ENCODE assay signal across 3 fruit fly cellular contexts in the genomic region with DNA sequence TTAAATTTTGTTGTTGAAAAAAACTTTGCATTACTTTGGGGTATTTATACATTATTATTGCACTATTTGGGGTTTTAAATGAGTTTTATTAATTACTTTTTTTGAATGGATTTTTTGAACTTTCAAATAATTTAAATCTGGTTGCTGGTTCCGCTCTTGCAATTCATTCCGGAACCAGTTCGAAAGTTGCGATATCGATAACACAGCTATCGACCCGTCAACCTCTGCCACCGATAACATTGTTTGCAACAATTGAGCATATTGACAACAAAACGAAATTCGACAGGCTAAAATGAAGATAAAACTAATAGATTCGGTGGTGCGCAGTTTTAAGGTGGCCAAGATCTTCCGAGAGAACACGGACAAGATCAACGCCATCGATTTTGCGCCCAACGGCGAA.
TF ChIP-seq lines count a peak whose summit lies in the region.

A gene (plus strand): TSS at position 227 of the 400 bp plus-strand sequence.

- no peak for TF ChIP-seq CTCF in whole organism, embryonic (GFP tag; optimal IDR thresholded peaks at IDR 0.05; lab: Kevin White, UChicago)

TF ChIP-seq in whole organism, adult, 20 proteins besides CTCF, POLR2A, EP300 and RAD21:
- no peak for TF ChIP-seq CG14711 (tag; optimal IDR thresholded peaks at IDR 0.05; lab: Kevin White, UChicago)
- peak; percentile 56 for TF ChIP-seq bab1 (GFP tag; optimal IDR thresholded peaks at IDR 0.05; lab: Kevin White, UChicago)

TF ChIP-seq in whole organism, embryonic, 481 proteins besides CTCF, POLR2A, EP300 and RAD21 (continues in another document):
- TF ChIP-seq Bdp1 (GFP tag; optimal IDR thresholded peaks at IDR 0.05; lab: Kevin White, UChicago): no peak
- TF ChIP-seq Dip3 (GFP tag; optimal IDR thresholded peaks at IDR 0.05; lab: Kevin White, UChicago): no peak
- no peak for TF ChIP-seq unpg (GFP tag; optimal IDR thresholded peaks at IDR 0.05; lab: Kevin White, UChicago)
- peak; percentile 7 for TF ChIP-seq Ets97D (GFP tag; optimal IDR thresholded peaks at IDR 0.05; lab: Kevin White, UChicago)
- no peak for TF ChIP-seq Ravus (GFP tag; IDR thresholded peaks at IDR 0.05; lab: Robert Waterston, UW)
- no peak for TF ChIP-seq CG30403 (GFP tag; optimal IDR thresholded peaks at IDR 0.05; lab: Kevin White, UChicago)
- TF ChIP-seq tna (GFP tag; IDR thresholded peaks at IDR 0.05; lab: Robert Waterston, UW; ENCODE audit: partially characterized antibody): peak; percentile 83
- TF ChIP-seq vvl (GFP tag; IDR thresholded peaks at IDR 0.05; lab: Robert Waterston, UW): 0 out of 2 replicates have a peak, but pooled peaks have one; percentile 12
- peak; percentile 6 for TF ChIP-seq CG4617 (GFP tag; optimal IDR thresholded peaks at IDR 0.05; lab: Kevin White, UChicago; ENCODE audit: borderline replicate concordance)
- TF ChIP-seq CG14860 (GFP tag; IDR thresholded peaks at IDR 0.05; lab: Robert Waterston, UW; ENCODE audit: partially characterized antibody): peak; percentile 62
- TF ChIP-seq Dfd (GFP tag; optimal IDR thresholded peaks at IDR 0.05; lab: Kevin White, UChicago): no peak
- TF ChIP-seq Trl (optimal IDR thresholded peaks at IDR 0.05; lab: Kevin White, UChicago): no peak
- TF ChIP-seq Trl (GFP tag; optimal IDR thresholded peaks at IDR 0.05; lab: Kevin White, UChicago): no peak
- no peak for TF ChIP-seq CG8944 (GFP tag; optimal IDR thresholded peaks at IDR 0.05; lab: Kevin White, UChicago)
- no peak for TF ChIP-seq sob (GFP tag; IDR thresholded peaks at IDR 0.05; lab: Robert Waterston, UW)
- TF ChIP-seq stwl (tag; optimal IDR thresholded peaks at IDR 0.05; lab: Kevin White, UChicago): peak; percentile 86
- peak; percentile 71; the same call in 2 of the 3 replicates for TF ChIP-seq Opbp (GFP tag; IDR thresholded peaks at IDR 0.05; lab: Robert Waterston, UW; ENCODE audit: partially characterized antibody)
- no peak for TF ChIP-seq lab (GFP tag; optimal IDR thresholded peaks at IDR 0.05; lab: Kevin White, UChicago)
- peak; percentile 83 for TF ChIP-seq chinmo (GFP tag; IDR thresholded peaks at IDR 0.05; lab: Robert Waterston, UW; ENCODE audit: partially characterized antibody)
- peak; percentile 81 for TF ChIP-seq CG6791 (GFP tag; IDR thresholded peaks at IDR 0.05; lab: Robert Waterston, UW; ENCODE audit: partially characterized antibody)
- no peak for TF ChIP-seq CG8290 (GFP tag; optimal IDR thresholded peaks at IDR 0.05; lab: Kevin White, UChicago)
- peak in 1 of 2 experiments; percentile 10 for TF ChIP-seq CG8290 (tag; optimal IDR thresholded peaks at IDR 0.05; lab: Kevin White, UChicago)
- peak; percentile 71 for TF ChIP-seq MESR4 (GFP tag; optimal IDR thresholded peaks at IDR 0.05; lab: Kevin White, UChicago)
- TF ChIP-seq CG16813 (GFP tag; IDR thresholded peaks at IDR 0.05; lab: Robert Waterston, UW; ENCODE audit: partially characterized antibody): peak; percentile 69
- TF ChIP-seq B-H1 (GFP tag; IDR thresholded peaks at IDR 0.05; lab: Robert Waterston, UW): no peak
- no peak for TF ChIP-seq Vsx1 (GFP tag; optimal IDR thresholded peaks at IDR 0.05; lab: Kevin White, UChicago)
- no peak for TF ChIP-seq ssp (GFP tag; IDR thresholded peaks at IDR 0.05; lab: Robert Waterston, UW)
- TF ChIP-seq grau (tag; optimal IDR thresholded peaks at IDR 0.05; lab: Kevin White, UChicago): peak; percentile 3
- TF ChIP-seq salm (tag; optimal IDR thresholded peaks at IDR 0.05; lab: Kevin White, UChicago): no peak
- TF ChIP-seq HLH3B (GFP tag; IDR thresholded peaks at IDR 0.05; lab: Robert Waterston, UW): no peak
- TF ChIP-seq CG8281 (tag; optimal IDR thresholded peaks at IDR 0.05; lab: Kevin White, UChicago): peak; percentile 63
- TF ChIP-seq CG14050 (GFP tag; IDR thresholded peaks at IDR 0.05; lab: Robert Waterston, UW): no peak
- TF ChIP-seq Oli (tag; optimal IDR thresholded peaks at IDR 0.05; lab: Kevin White, UChicago): no peak
- peak; percentile 65 for TF ChIP-seq pzg (GFP tag; optimal IDR thresholded peaks at IDR 0.05; lab: Kevin White, UChicago)
- TF ChIP-seq vnd (GFP tag; IDR thresholded peaks at IDR 0.05; lab: Robert Waterston, UW; ENCODE audit: partially characterized antibody): peak; percentile 65
- TF ChIP-seq CG12391 (tag; optimal IDR thresholded peaks at IDR 0.05; lab: Kevin White, UChicago): no peak
- TF ChIP-seq CG2129 (GFP tag; IDR thresholded peaks at IDR 0.05; lab: Robert Waterston, UW; ENCODE audit: partially characterized antibody): peak; percentile 55; the same call in 1 of the 2 replicates
- TF ChIP-seq CG13424 (tag; optimal IDR thresholded peaks at IDR 0.05; lab: Kevin White, UChicago): no peak
- no peak for TF ChIP-seq az2 (GFP tag; optimal IDR thresholded peaks at IDR 0.05; lab: Kevin White, UChicago)
- TF ChIP-seq CG10267 (tag; optimal IDR thresholded peaks at IDR 0.05; lab: Kevin White, UChicago): peak; percentile 22

TF ChIP-seq in whole organism, prepupa, 60 proteins besides CTCF, POLR2A, EP300 and RAD21:
- TF ChIP-seq dsx (GFP tag; optimal IDR thresholded peaks at IDR 0.05; lab: Kevin White, UChicago; ENCODE audit: poor library complexity, severe bottlenecking) (peak; percentile 70), Eip78C (GFP tag; lab: Kevin White, UChicago) (peak; percentile 3), cyc (GFP tag; optimal IDR thresholded peaks at IDR 0.05; lab: Kevin White, UChicago) (no peak), svp (GFP tag; lab: Kevin White, UChicago) (peak; percentile 82)
